Fruit fly (Drosophila melanogaster): ENCODE data around the gene CG6380.

Gene CG6380

DNA sequence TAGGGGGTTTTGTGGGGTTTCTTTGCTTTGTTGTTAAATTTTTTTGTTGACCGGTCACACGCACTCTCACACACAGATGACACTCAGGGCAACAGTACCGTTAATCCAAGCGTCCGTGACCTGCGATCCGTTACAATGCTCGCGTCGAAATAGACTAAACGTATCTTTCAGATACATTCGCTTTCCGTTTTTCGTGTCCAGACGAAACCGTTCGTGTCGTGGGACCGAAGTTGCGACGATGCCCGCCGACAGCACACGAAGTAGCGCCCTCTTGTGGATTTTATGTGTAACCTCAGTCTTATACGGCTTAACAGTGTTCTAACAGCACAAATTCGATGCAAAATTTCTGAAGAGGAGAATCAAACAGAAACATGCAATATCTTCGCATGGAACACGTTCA lies 31.4 kb downstream of the CG6380 start, which contains the start of gene beat-IIIc (continued):
- TF ChIP-seq vnd (GFP tag; IDR thresholded peaks at IDR 0.05; ENCODE audit: partially characterized antibody), result no peak
- no peak for TF ChIP-seq pum (GFP tag; optimal IDR thresholded peaks at IDR 0.05)
- no peak for TF ChIP-seq gt (GFP tag; IDR thresholded peaks at IDR 0.05)
- TF ChIP-seq unpg (GFP tag; optimal IDR thresholded peaks at IDR 0.05), result peak; percentile 34
- peak; percentile 67; the same call in 2 of the 3 replicates for TF ChIP-seq Opbp (GFP tag; IDR thresholded peaks at IDR 0.05; ENCODE audit: partially characterized antibody)
- TF ChIP-seq insv (GFP tag; optimal IDR thresholded peaks at IDR 0.05), result no peak
- TF ChIP-seq CG30431 (GFP tag; optimal IDR thresholded peaks at IDR 0.05), result no peak
- peak; percentile 51; the same call in 1 of the 3 replicates for TF ChIP-seq zen2 (GFP tag; IDR thresholded peaks at IDR 0.05; ENCODE audit: partially characterized antibody)
- no peak for TF ChIP-seq CG17612 (GFP tag; IDR thresholded peaks at IDR 0.05)
- no peak for TF ChIP-seq Hmr (GFP tag; optimal IDR thresholded peaks at IDR 0.05)
- TF ChIP-seq Six4 (GFP tag; optimal IDR thresholded peaks at IDR 0.05), result no peak
- no peak for TF ChIP-seq Lim3 (GFP tag; IDR thresholded peaks at IDR 0.05)
- TF ChIP-seq HmgZ (tag; optimal IDR thresholded peaks at IDR 0.05), result no peak
- TF ChIP-seq CG32767 (GFP tag; IDR thresholded peaks at IDR 0.05), result no peak
- no peak for TF ChIP-seq Adf1 (GFP tag; IDR thresholded peaks at IDR 0.05)
- TF ChIP-seq bigmax (GFP tag; optimal IDR thresholded peaks at IDR 0.05), result no peak
- TF ChIP-seq oc (tag; optimal IDR thresholded peaks at IDR 0.05), result peak; percentile 42
- TF ChIP-seq corto (GFP tag; optimal IDR thresholded peaks at IDR 0.05), result no peak
- no peak for TF ChIP-seq nmo (GFP tag; optimal IDR thresholded peaks at IDR 0.05)
- no peak for TF ChIP-seq CG11723 (GFP tag; optimal IDR thresholded peaks at IDR 0.05)
- no peak for TF ChIP-seq CG8765 (GFP tag; IDR thresholded peaks at IDR 0.05)
- no peak for TF ChIP-seq CG11093 (GFP tag; IDR thresholded peaks at IDR 0.05)
- no peak for TF ChIP-seq grn (GFP tag; optimal IDR thresholded peaks at IDR 0.05)
- TF ChIP-seq CG1602 (GFP tag; optimal IDR thresholded peaks at IDR 0.05), result no peak
- TF ChIP-seq esg (GFP tag; conservative IDR thresholded peaks at IDR 0.05), result no peak
- no peak for TF ChIP-seq CG12236 (GFP tag; optimal IDR thresholded peaks at IDR 0.05)
- TF ChIP-seq Hsf (GFP tag; optimal IDR thresholded peaks at IDR 0.05), result peak; percentile 11
- TF ChIP-seq Hand (GFP tag; optimal IDR thresholded peaks at IDR 0.05), result no peak
- TF ChIP-seq MBD-R2 (GFP tag; IDR thresholded peaks at IDR 0.05), result no peak
- TF ChIP-seq CG18011 (GFP tag; optimal IDR thresholded peaks at IDR 0.05), result no peak
- 0 out of 3 replicates have a peak, but pooled peaks have one; percentile 13 for TF ChIP-seq CG17361 (GFP tag; IDR thresholded peaks at IDR 0.05)
- TF ChIP-seq CG17359 (tag; optimal IDR thresholded peaks at IDR 0.05), result no peak
- TF ChIP-seq CG1233 (GFP tag; optimal IDR thresholded peaks at IDR 0.05), result no peak
- TF ChIP-seq CG31365 (tag; optimal IDR thresholded peaks at IDR 0.05), result no peak
- TF ChIP-seq ftz-f1 (GFP tag; optimal IDR thresholded peaks at IDR 0.05), result no peak
- TF ChIP-seq CG8388 (GFP tag; optimal IDR thresholded peaks at IDR 0.05), result no peak
- no peak for TF ChIP-seq Dad (GFP tag; optimal IDR thresholded peaks at IDR 0.05)
- no peak for TF ChIP-seq disco-r (GFP tag; optimal IDR thresholded peaks at IDR 0.05)
- TF ChIP-seq YL-1 (GFP tag; optimal IDR thresholded peaks at IDR 0.05), result no peak
- TF ChIP-seq sr (GFP tag; IDR thresholded peaks at IDR 0.05), result no peak
- no peak for TF ChIP-seq Taf1 (GFP tag; IDR thresholded peaks at IDR 0.05)
- peak; percentile 38 for TF ChIP-seq CG17912 (GFP tag; optimal IDR thresholded peaks at IDR 0.05)
- TF ChIP-seq CG5245 (GFP tag; optimal IDR thresholded peaks at IDR 0.05), result no peak
- peak; percentile 3 for TF ChIP-seq CG12769 (tag; optimal IDR thresholded peaks at IDR 0.05)
- TF ChIP-seq CG42726 (GFP tag; IDR thresholded peaks at IDR 0.05; ENCODE audit: partially characterized antibody), result no peak
- no peak for TF ChIP-seq sim (GFP tag; IDR thresholded peaks at IDR 0.05)
- TF ChIP-seq CG6254 (GFP tag; optimal IDR thresholded peaks at IDR 0.05), result no peak
- no peak for TF ChIP-seq CG1647 (GFP tag; optimal IDR thresholded peaks at IDR 0.05)
- TF ChIP-seq z (GFP tag; IDR thresholded peaks at IDR 0.05), result no peak
- no peak for TF ChIP-seq CG4328 (GFP tag; optimal IDR thresholded peaks at IDR 0.05)
- no peak for TF ChIP-seq CG4820 (GFP tag; optimal IDR thresholded peaks at IDR 0.05)
- no peak for TF ChIP-seq CG9817 (tag; optimal IDR thresholded peaks at IDR 0.05)

All from whole organism, embryonic.